Worm (Caenorhabditis elegans) whole organism, L3 larva: ENCODE data around the gene nhr-272.

Source experiments
- aly-2 ChIP-seq: fragments of 150-350 bp; optimal IDR thresholded peaks from 2 replicates; lab custom pipeline; 2014; ENCODE audit warnings: missing biosample characterization, missing genetic modification characterization
- zag-1 ChIP-seq: fragments of 150-350 bp; optimal IDR thresholded peaks from 2 replicates; lab custom pipeline; 2014; ENCODE audit warnings: missing biosample characterization, missing genetic modification characterization

DNA sequence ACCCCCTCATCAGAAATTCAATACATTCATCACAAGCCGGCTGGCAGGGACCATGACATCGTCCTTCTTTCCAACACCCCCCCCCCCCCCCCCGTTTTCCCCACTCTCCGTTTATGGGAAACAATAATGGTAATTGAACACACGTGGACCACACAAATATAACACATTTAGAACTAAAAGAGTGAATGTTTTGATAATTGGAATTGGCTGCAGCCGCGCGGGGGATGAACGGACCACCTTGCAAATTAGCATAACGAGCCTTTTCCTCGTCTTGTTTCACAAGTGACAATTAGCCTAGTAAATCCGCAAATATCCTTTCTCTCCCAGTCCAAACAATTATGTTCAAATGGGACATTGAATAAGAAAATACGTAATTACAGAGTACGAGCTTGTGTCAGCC is 16.0 kb downstream of the nhr-272 start:
- no peak for TF ChIP-seq zag-1 (tag; lab: Kevin White, UChicago)
- TF ChIP-seq aly-2 (tag; lab: Kevin White, UChicago) = no peak
